Worm (Caenorhabditis elegans): ENCODE results near the gene rpl-35.

DNA sequence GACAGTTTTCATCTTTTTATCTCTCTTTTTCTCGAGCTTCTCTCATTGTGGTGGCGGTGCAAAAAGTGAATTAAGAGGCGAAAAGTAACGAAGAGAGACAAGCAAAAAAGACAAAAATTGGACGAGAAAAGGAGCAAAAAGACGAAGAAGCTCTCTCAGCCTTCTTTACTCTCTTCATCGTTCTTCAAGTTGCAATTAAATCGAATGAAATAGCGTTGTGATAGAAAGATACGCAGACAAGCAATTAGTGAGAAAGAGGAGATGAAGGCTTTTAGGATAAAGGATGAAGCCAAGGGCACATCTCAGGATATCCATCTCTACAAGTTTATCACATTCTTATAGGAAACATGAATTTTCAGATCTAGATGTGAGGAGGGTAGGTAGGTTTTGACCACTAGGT is 6.8 kb upstream of the rpl-35 start:
- no peak for TF ChIP-seq aly-2 (tag; optimal IDR thresholded peaks at IDR 0.05)
- TF ChIP-seq nhr-12 (tag; optimal IDR thresholded peaks at IDR 0.05) = no peak
- no peak for TF ChIP-seq elt-2 (tag; optimal IDR thresholded peaks at IDR 0.05)
- no peak for TF ChIP-seq nhr-25 (tag; optimal IDR thresholded peaks at IDR 0.05)
- no peak for TF ChIP-seq unc-62 (GFP tag; optimal IDR thresholded peaks at IDR 0.05)
